Worm (Caenorhabditis elegans) whole organism, early embryonic: ENCODE results near the gene F58H1.5.

ENCODE experiments used
- F13C5.2 ChIP-seq: sonication (generic microtip); optimal IDR thresholded peaks from 2 replicates; lab custom pipeline; 2017; ENCODE audit warnings: mild to moderate bottlenecking, missing genetic modification characterization, inconsistent platforms, missing compliant biosample characterization
- ama-1 ChIP-seq: fragments of 150-350 bp; optimal IDR thresholded peaks from 2 replicates; lab custom pipeline; 2014
- ceh-13 ChIP-seq: fragments of 200-800 bp; sonication (Bioruptor generic); optimal IDR thresholded peaks from 2 replicates; lab custom pipeline; 2018; ENCODE audit warnings: mild to moderate bottlenecking, missing genetic modification characterization, missing compliant biosample characterization
- ceh-36 ChIP-seq: sonication (generic microtip); optimal IDR thresholded peaks from 2 replicates; lab custom pipeline; 2016; ENCODE audit warnings: missing genetic modification characterization, inconsistent platforms, missing compliant biosample characterization
- flt-1 ChIP-seq: fragments of 200-800 bp; sonication (Bioruptor generic); IDR thresholded peaks from 2 replicates; pipeline ENCODE4 v1.3.6; 2022; ENCODE audit warnings: missing genetic modification characterization, missing compliant biosample characterization
- hmbx-1 ChIP-seq: sonication (generic microtip); optimal IDR thresholded peaks from 2 replicates; lab custom pipeline; 2016; ENCODE audit warnings: mild to moderate bottlenecking, missing genetic modification characterization, missing compliant biosample characterization
- hmg-4 ChIP-seq: fragments of 200-800 bp; sonication (Bioruptor generic); optimal IDR thresholded peaks from 2 replicates; lab custom pipeline; 2018; ENCODE audit warnings: mild to moderate bottlenecking, missing genetic modification characterization, missing compliant biosample characterization
- hnd-1 ChIP-seq: sonication (generic microtip); optimal IDR thresholded peaks from 2 replicates; lab custom pipeline; 2016; ENCODE audit warnings: missing genetic modification characterization, missing compliant biosample characterization
- pes-1 ChIP-seq: fragments of 200-800 bp; sonication (Bioruptor generic); IDR thresholded peaks from 2 replicates; pipeline ENCODE4 v1.3.6; 2022; ENCODE audit warnings: missing genetic modification reagents, missing genetic modification characterization, missing compliant biosample characterization
- scrt-1 ChIP-seq: fragments of 200-800 bp; sonication (Bioruptor generic); IDR thresholded peaks from 2 replicates; pipeline ENCODE4 v1.3.6; 2022; ENCODE audit warnings: missing genetic modification characterization, missing compliant biosample characterization
- tbx-11 ChIP-seq: fragments of 200-800 bp; sonication (Bioruptor generic); IDR thresholded peaks from 2 replicates; pipeline ENCODE4 v1.3.6; 2022; ENCODE audit warnings: missing genetic modification characterization, missing compliant biosample characterization
- tbx-37 ChIP-seq: fragments of 200-800 bp; sonication (Bioruptor generic); conservative IDR thresholded peaks from 2 replicates; pipeline ENCODE4 v1.3.6; 2022; ENCODE audit warnings: missing genetic modification reagents, missing genetic modification characterization, missing compliant biosample characterization

DNA sequence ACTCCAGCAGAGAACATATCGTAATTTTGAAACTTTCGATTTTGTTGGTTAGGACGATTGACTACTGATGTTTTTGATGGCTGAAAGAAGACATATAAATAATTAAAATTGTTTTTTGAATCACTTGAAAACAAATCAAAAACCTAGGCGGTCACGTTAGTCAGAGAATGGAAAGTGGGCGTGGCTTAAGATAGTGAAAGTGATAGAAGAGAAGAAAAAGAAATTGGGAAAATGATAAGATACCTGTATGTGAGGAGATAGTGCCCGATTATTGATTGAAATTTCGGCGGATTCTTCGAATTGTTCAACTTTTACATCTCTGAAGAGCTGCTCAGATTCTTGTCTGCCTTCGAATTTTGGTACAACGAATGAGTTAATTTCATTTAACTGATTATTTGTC lies 53.5 kb downstream of the F58H1.5 start:
- TF ChIP-seq ama-1 (lab: Kevin White, UChicago) (no peak), tbx-37 (GFP tag; lab: Robert Waterston, UW) (no peak), hnd-1 (tag; lab: Kevin White, UChicago) (no peak), ceh-13 (no peak), pes-1 (GFP tag; lab: Robert Waterston, UW) (no peak), flt-1 (GFP tag; lab: Robert Waterston, UW) (no peak), ceh-36 (tag; lab: Kevin White, UChicago) (no peak), tbx-11 (GFP tag; lab: Robert Waterston, UW) (no peak), hmg-4 (GFP tag; lab: Kevin White, UChicago) (no peak), F13C5.2 (tag; lab: Kevin White, UChicago) (no peak), scrt-1 (GFP tag; lab: Robert Waterston, UW) (no peak), hmbx-1 (tag; lab: Kevin White, UChicago) (no peak)
